Worm (Caenorhabditis elegans) whole organism, L4 larva: ENCODE measurements around the gene fbxa-220.

Source experiments
- egl-27 ChIP-seq: sonication (generic microtip); optimal IDR thresholded peaks from 3 replicates; lab custom pipeline; 2017; ENCODE audit warnings: missing biosample characterization, missing genetic modification reagents, missing genetic modification characterization
- fkh-10 ChIP-seq: fragments of 150-350 bp; optimal IDR thresholded peaks from 2 replicates; lab custom pipeline; 2014; ENCODE audit warnings: missing biosample characterization, missing genetic modification reagents, missing genetic modification characterization
- lin-13 ChIP-seq: fragments of 150-350 bp; optimal IDR thresholded peaks from 2 replicates; lab custom pipeline; 2014; ENCODE audit warnings: missing biosample characterization, missing genetic modification reagents, missing genetic modification characterization
- unc-39 ChIP-seq: sonication (generic microtip); optimal IDR thresholded peaks from 2 replicates; lab custom pipeline; 2017; ENCODE audit warnings: missing biosample characterization, missing genetic modification characterization

DNA sequence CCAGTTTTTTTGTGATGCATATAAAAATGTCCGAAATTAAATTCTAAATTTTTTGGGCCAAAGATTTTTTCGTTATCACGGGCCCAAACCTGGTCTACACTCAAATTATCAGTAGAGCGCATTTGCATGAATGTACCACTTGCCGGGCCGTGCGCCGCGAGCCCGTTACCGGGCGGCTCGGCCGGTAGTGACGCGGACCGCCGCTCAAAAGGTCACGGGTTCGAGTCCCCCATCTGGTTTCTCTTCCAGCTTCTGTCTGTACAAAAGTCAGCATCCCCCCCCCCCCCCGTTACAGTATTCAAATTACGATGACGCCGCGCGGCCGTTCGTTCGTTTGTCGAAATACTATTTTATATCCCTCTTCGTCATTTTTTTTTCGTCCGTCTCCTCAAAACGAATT, 6.7 kb downstream of the fbxa-220 start:
- TF ChIP-seq unc-39 (tag; lab: Kevin White, UChicago) (no peak), egl-27 (tag; lab: Kevin White, UChicago) (no peak), fkh-10 (GFP tag; lab: Kevin White, UChicago) (no peak), lin-13 (GFP tag; lab: Kevin White, UChicago) (no peak)
